Fruit fly (Drosophila melanogaster) whole organism: ENCODE data around the gene CG14207.

Experiments used
- psq ChIP-seq: fragments of >200 bp; optimal IDR thresholded peaks from 2 replicates; lab custom pipeline; 2017
- usp ChIP-seq: fragments of >200 bp; optimal IDR thresholded peaks from 2 replicates; lab custom pipeline; 2017; ENCODE audit warnings: missing biosample characterization, missing genetic modification characterization, mixed read lengths

DNA sequence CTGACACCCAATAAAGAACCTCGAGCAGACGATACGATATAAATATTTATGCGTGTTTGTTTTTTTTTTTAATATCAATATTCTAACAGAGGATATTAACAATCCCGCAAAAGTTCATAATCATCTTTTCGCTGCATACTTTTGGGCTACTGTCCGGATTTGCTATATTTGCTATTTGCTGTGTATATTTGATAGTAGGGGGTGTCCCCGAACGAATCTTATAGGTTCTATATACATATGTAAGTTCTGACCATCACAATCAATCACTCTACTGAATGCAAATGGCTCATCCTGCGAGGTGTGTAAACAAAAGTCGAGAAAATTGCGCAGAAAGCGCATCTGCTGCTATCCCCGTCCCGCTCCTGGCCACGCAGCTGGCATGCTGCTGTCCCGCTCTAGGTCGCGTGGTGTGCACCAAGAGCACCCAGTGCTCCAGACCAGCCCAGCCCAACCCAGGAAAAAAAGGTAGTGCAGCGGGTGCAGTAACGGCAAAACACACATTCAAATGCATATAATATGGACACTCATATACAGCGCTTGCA, 35.8 kb downstream of the CG14207 start:
- no peak for TF ChIP-seq psq (lab: Kevin White, UChicago)
- no peak for TF ChIP-seq usp (GFP tag; lab: Kevin White, UChicago)
